Worm (Caenorhabditis elegans): ENCODE measurements around the gene T23F6.5.
A peak's percentile ranks its signal among the peaks of the same experiment; 100 is the strongest.

DNA sequence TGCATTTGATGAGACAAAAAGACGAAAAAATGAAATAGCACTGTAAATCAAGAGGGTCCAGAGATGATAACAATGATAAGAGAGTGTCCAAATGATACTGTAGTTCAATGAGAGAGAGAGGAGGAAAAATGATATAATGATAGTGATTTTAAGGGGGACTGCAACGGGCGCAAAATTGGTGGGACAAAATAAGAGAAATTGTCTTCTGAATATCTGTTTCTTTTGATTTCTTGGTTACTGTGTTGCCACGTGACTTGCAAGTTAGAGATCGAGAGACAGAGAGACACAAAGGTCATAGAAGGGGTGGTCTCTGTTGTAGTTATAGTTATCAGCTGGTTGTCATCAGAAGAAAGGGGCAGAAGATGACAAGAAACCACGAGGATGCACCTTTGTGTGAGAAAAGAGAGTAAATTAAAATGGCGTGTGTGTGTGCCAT lies 25.4 kb downstream of the T23F6.5 start:
- TF ChIP-seq nhr-19 (GFP tag; conservative IDR thresholded peaks at IDR 0.05) (peak; percentile 63), egl-27 (tag; optimal IDR thresholded peaks at IDR 0.05) (peak in 1 of 2 experiments; percentile 2), lsy-2 (tag; optimal IDR thresholded peaks at IDR 0.05) (peak; percentile 50 to 82), lin-15B (tag; optimal IDR thresholded peaks at IDR 0.05) (no peak), ces-1 (GFP tag; optimal IDR thresholded peaks at IDR 0.05) (no peak), zag-1 (tag; optimal IDR thresholded peaks at IDR 0.05) (no peak), Y116A8C.19 (tag; optimal IDR thresholded peaks at IDR 0.05; ENCODE audit: borderline replicate concordance) (no peak), alr-1 (tag; optimal IDR thresholded peaks at IDR 0.05; ENCODE audit: borderline replicate concordance) (no peak), ceh-82 (tag; optimal IDR thresholded peaks at IDR 0.05) (no peak), jun-1 (tag; optimal IDR thresholded peaks at IDR 0.05) (peak; percentile 58), nhr-11 (tag; optimal IDR thresholded peaks at IDR 0.05) (no peak), nhr-12 (tag; optimal IDR thresholded peaks at IDR 0.05) (no peak), lin-13 (GFP tag; optimal IDR thresholded peaks at IDR 0.05) (no peak), unc-62 (GFP tag; optimal IDR thresholded peaks at IDR 0.05) (no peak)

Data from whole organism, L1 larva.